Fruit fly (Drosophila melanogaster): Measurements from ENCODE around the gene Jhbp7.

DNA sequence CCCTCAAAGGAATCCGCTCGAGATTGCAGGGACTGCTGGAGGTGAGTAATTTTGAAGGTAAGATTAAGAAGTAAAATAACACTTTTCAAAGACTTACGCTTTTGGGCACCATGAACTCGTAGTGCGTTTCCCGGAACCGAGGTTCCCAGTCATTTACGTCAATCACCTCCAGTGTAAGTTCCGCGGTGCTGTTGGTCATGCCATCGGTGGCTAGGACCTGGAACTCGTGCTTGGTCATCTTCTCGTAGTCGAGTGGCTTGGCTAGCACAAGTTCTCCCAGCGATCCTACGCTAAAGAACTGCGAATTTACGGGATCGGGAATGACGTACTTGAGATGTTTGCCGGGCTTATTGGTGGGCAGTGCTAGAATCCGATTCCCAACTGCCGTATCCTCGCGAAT lies 11.9 kb upstream of the Jhbp7 start:
- no peak for TF ChIP-seq svp (GFP tag)
- no peak for TF ChIP-seq Gug (GFP tag; IDR thresholded peaks at IDR 0.05)
- no peak for TF ChIP-seq CG6854 (GFP tag; optimal IDR thresholded peaks at IDR 0.05)
- TF ChIP-seq dsx (GFP tag; optimal IDR thresholded peaks at IDR 0.05; ENCODE audit: poor library complexity, severe bottlenecking) = no peak
- no peak for TF ChIP-seq Blimp-1 (GFP tag; optimal IDR thresholded peaks at IDR 0.05)
- TF ChIP-seq Met (GFP tag; optimal IDR thresholded peaks at IDR 0.05) = no peak
- no peak for TF ChIP-seq CG6808 (GFP tag; optimal IDR thresholded peaks at IDR 0.05)
- no peak for TF ChIP-seq dac (GFP tag; optimal IDR thresholded peaks at IDR 0.05)
- TF ChIP-seq Lpt (GFP tag; optimal IDR thresholded peaks at IDR 0.05) = no peak
